Fruit fly (Drosophila melanogaster): ENCODE results near the gene CG11317.

CG11317 gene

DNA sequence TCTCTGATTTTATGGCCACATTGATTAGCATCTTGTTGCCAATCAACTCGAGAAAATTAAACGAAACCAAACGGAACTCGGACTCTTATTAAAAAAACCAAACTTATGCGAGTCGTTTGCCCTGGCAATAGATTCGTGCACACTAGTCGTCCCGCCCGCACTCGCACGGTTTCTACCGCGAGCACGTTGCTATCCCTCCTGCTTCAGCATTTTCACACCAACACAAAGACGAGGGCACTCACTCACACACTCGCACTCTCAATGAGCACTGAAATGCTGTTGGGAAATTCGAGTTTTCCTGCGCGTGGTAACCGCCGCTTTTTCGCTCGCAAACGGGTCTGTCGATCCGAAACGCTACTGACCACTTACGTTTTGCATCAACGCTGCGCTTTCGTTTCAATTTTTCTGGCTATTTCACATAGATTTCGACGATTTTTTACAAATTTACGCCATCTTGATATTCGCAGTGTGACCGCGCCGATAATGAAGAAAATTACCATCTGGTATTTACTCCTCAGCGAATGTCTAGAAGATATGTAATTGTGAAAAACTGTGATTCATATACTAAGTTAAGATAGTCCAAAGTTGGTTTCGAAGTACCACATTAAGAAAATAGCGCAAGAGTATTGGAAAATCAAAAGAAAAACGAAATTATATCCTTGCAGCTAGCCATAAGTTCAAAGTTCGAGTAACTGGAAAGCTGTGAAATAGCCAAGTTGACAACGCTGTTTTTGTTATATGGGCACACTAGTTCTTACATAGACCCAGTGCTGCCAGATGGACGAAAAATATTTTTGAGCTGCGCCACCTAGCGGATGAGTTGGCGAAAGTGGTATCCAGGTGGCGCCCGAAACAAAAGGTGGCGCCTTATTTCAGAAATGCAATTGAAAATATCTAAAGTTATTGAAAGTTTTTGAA lies 36.2 kb downstream of the CG11317 start, which contains the start of gene dco (continued):
- peak; percentile 66 for TF ChIP-seq tio (GFP tag; optimal IDR thresholded peaks at IDR 0.05)
- TF ChIP-seq CG14965 (GFP tag; optimal IDR thresholded peaks at IDR 0.05; ENCODE audit: borderline replicate concordance), result peak; percentile 54
- peak; percentile 83 for TF ChIP-seq Hmr (GFP tag; optimal IDR thresholded peaks at IDR 0.05)
- TF ChIP-seq CG10274 (GFP tag; optimal IDR thresholded peaks at IDR 0.05), result peak; percentile 33
- TF ChIP-seq TFAM (GFP tag; optimal IDR thresholded peaks at IDR 0.05), result peak; percentile 19
- peak; percentile 74 for TF ChIP-seq Fer3 (tag; optimal IDR thresholded peaks at IDR 0.05)
- no peak for TF ChIP-seq prd (optimal IDR thresholded peaks at IDR 0.05)
- TF ChIP-seq prd (GFP tag; IDR thresholded peaks at IDR 0.05), result peak; percentile 89
- no peak for TF ChIP-seq tap (tag; optimal IDR thresholded peaks at IDR 0.05)
- TF ChIP-seq CG1529 (GFP tag; optimal IDR thresholded peaks at IDR 0.05), result no peak
- peak; percentile 96 for TF ChIP-seq CG32532 (GFP tag; IDR thresholded peaks at IDR 0.05)
- TF ChIP-seq fru (optimal IDR thresholded peaks at IDR 0.05), result no peak
- no peak for TF ChIP-seq kni (GFP tag; optimal IDR thresholded peaks at IDR 0.05)
- TF ChIP-seq CG15269 (tag; optimal IDR thresholded peaks at IDR 0.05), result peak; percentile 35
- TF ChIP-seq dpn (GFP tag; optimal IDR thresholded peaks at IDR 0.05), result peak; percentile 76 to 83
- peak; percentile 63 for TF ChIP-seq CG11504 (tag; optimal IDR thresholded peaks at IDR 0.05)
- TF ChIP-seq D19B (GFP tag; optimal IDR thresholded peaks at IDR 0.05), result no peak
- TF ChIP-seq CG32772 (GFP tag; IDR thresholded peaks at IDR 0.05), result peak; percentile 92
- peak; percentile 67 for TF ChIP-seq CG1603 (tag; optimal IDR thresholded peaks at IDR 0.05)
- peak; percentile 90 for TF ChIP-seq vvl (GFP tag; IDR thresholded peaks at IDR 0.05)
- peak; percentile 61 for TF ChIP-seq chn (GFP tag; optimal IDR thresholded peaks at IDR 0.05)
- TF ChIP-seq CG2875 (GFP tag; optimal IDR thresholded peaks at IDR 0.05), result no peak
- TF ChIP-seq NfI (GFP tag; optimal IDR thresholded peaks at IDR 0.05), result peak; percentile 75
- TF ChIP-seq CG12744 (GFP tag; optimal IDR thresholded peaks at IDR 0.05), result peak; percentile 59
- 0 out of 2 replicates have a peak, but pooled peaks have one; percentile 10 for TF ChIP-seq ato (GFP tag; IDR thresholded peaks at IDR 0.05; ENCODE audit: partially characterized antibody)
- peak; percentile 4 for TF ChIP-seq CG11723 (GFP tag; optimal IDR thresholded peaks at IDR 0.05)
- TF ChIP-seq CG1792 (GFP tag; optimal IDR thresholded peaks at IDR 0.05), result peak; percentile 30
- TF ChIP-seq sima (GFP tag; optimal IDR thresholded peaks at IDR 0.05), result no peak
- peak; percentile 99 for TF ChIP-seq Ets65A (GFP tag)
- peak; percentile 4 for TF ChIP-seq Atf-2 (GFP tag; optimal IDR thresholded peaks at IDR 0.05)
- no peak for TF ChIP-seq salm (tag; optimal IDR thresholded peaks at IDR 0.05)
- peak; percentile 5 for TF ChIP-seq D19A (tag; optimal IDR thresholded peaks at IDR 0.05)
- no peak for TF ChIP-seq CG6683 (GFP tag; optimal IDR thresholded peaks at IDR 0.05)
- TF ChIP-seq ash1 (GFP tag; optimal IDR thresholded peaks at IDR 0.05), result peak; percentile 49
- peak; percentile 91 for TF ChIP-seq Xbp1 (GFP tag; optimal IDR thresholded peaks at IDR 0.05)
- peak; percentile 23 for TF ChIP-seq PHDP (tag; optimal IDR thresholded peaks at IDR 0.05)
- peak; percentile 31; the same call in 1 of the 2 replicates for TF ChIP-seq ap (GFP tag; IDR thresholded peaks at IDR 0.05)
- no peak for TF ChIP-seq CG18011 (GFP tag; optimal IDR thresholded peaks at IDR 0.05)
- peak; percentile 59 for TF ChIP-seq CG8924 (tag; optimal IDR thresholded peaks at IDR 0.05)
- TF ChIP-seq CG9817 (tag; optimal IDR thresholded peaks at IDR 0.05), result peak; percentile 74
- no peak for TF ChIP-seq gcm2 (GFP tag; optimal IDR thresholded peaks at IDR 0.05)
- TF ChIP-seq Hr39 (optimal IDR thresholded peaks at IDR 0.05), result no peak
- peak; percentile 67 for TF ChIP-seq Usf (GFP tag; optimal IDR thresholded peaks at IDR 0.05)
- peak; percentile 79 for TF ChIP-seq Rx (GFP tag; IDR thresholded peaks at IDR 0.05)
- peak; percentile 72; the same call in 1 of the 3 replicates for TF ChIP-seq ase (GFP tag; IDR thresholded peaks at IDR 0.05)
- TF ChIP-seq CG17568 (GFP tag; optimal IDR thresholded peaks at IDR 0.05), result no peak
- peak; percentile 32 for TF ChIP-seq CG9727 (GFP tag; optimal IDR thresholded peaks at IDR 0.05)
- peak; percentile 34 for TF ChIP-seq CG10979 (tag; optimal IDR thresholded peaks at IDR 0.05)
- TF ChIP-seq HmgD (GFP tag; optimal IDR thresholded peaks at IDR 0.05), result peak; percentile 22
